Fruit fly (Drosophila melanogaster) whole organism, embryonic: ENCODE results near the gene SecS.
A peak's percentile ranks its signal among the peaks of the same experiment; 100 is the strongest.

Experiments used
- Blimp-1 ChIP-seq: fragments of 200-800 bp; sonication (Bioruptor generic); optimal IDR thresholded peaks from 3 replicates; lab custom pipeline; 2018; ENCODE audit warnings: missing biosample characterization, missing genetic modification characterization, mild to moderate bottlenecking, moderate library complexity, missing genetic modification reagents
- CG11456 ChIP-seq: fragments of 200-800 bp; sonication (Bioruptor generic); IDR thresholded peaks from 3 replicates; pipeline ENCODE4 v1.3.6; 2022; ENCODE audit warnings: missing biosample characterization, missing genetic modification characterization
- CG12391 ChIP-seq: fragments of 200-800 bp; sonication (Bioruptor generic); optimal IDR thresholded peaks from 3 replicates; lab custom pipeline; 2018; ENCODE audit warnings: missing biosample characterization, mild to moderate bottlenecking, missing genetic modification characterization, moderate library complexity
- CG13287 ChIP-seq: fragments of 200-800 bp; sonication (Bioruptor generic); IDR thresholded peaks from 2 replicates; pipeline ENCODE4 v1.3.6; 2022; ENCODE audit warnings: missing biosample characterization, missing genetic modification characterization; ENCODE audit not compliant: partially characterized antibody
- CG13296 ChIP-seq: fragments of 200-800 bp; sonication (Bioruptor generic); optimal IDR thresholded peaks from 3 replicates; lab custom pipeline; 2018; ENCODE audit warnings: missing biosample characterization, mild to moderate bottlenecking, missing genetic modification characterization
- CG14014 ChIP-seq: fragments of 200-800 bp; sonication (Bioruptor generic); IDR thresholded peaks from 2 replicates; pipeline ENCODE4 v1.3.6; 2022; ENCODE audit warnings: missing biosample characterization, missing genetic modification characterization
- CG14050 ChIP-seq: fragments of 200-800 bp; sonication (Bioruptor generic); IDR thresholded peaks from 3 replicates; pipeline ENCODE4 v1.3.6; 2022; ENCODE audit warnings: missing biosample characterization, missing genetic modification characterization
- CG15011 ChIP-seq: fragments of 200-800 bp; sonication (Bioruptor generic); optimal IDR thresholded peaks from 3 replicates; lab custom pipeline; 2018; ENCODE audit warnings: missing biosample characterization, mild to moderate bottlenecking, missing genetic modification characterization
- CG17359 ChIP-seq: fragments of 200-800 bp; sonication (Bioruptor generic); optimal IDR thresholded peaks from 3 replicates; lab custom pipeline; 2018; ENCODE audit warnings: missing biosample characterization, mild to moderate bottlenecking, missing genetic modification characterization, moderate library complexity
- CG17568 ChIP-seq: fragments of 200-800 bp; sonication (Bioruptor generic); optimal IDR thresholded peaks from 2 replicates; lab custom pipeline; 2018; ENCODE audit warnings: missing biosample characterization, mild to moderate bottlenecking, missing genetic modification characterization, moderate library complexity
- CG17829 ChIP-seq: fragments of 200-800 bp; optimal IDR thresholded peaks from 2 replicates; lab custom pipeline; 2019; ENCODE audit warnings: missing biosample characterization, mild to moderate bottlenecking, missing genetic modification characterization, moderate library complexity
- CG17912 ChIP-seq: fragments of 200-800 bp; sonication (Bioruptor generic); optimal IDR thresholded peaks from 2 replicates; lab custom pipeline; 2018; ENCODE audit warnings: missing biosample characterization, mild to moderate bottlenecking, missing genetic modification characterization
- CG3065 ChIP-seq: fragments of 200-800 bp; sonication (Bioruptor generic); optimal IDR thresholded peaks from 2 replicates; lab custom pipeline; 2016; ENCODE audit warnings: missing biosample characterization, missing genetic modification characterization
- CG32772 ChIP-seq: fragments of 200-800 bp; sonication (Bioruptor generic); IDR thresholded peaks from 2 replicates; pipeline ENCODE4 v1.3.6; 2022; ENCODE audit warnings: missing biosample characterization, missing genetic modification characterization
- CG43689 ChIP-seq: fragments of 200-800 bp; sonication (Bioruptor generic); IDR thresholded peaks from 2 replicates; pipeline ENCODE4 v1.3.6; 2022; ENCODE audit warnings: missing biosample characterization, missing genetic modification characterization
- CG4424 ChIP-seq: fragments of 200-800 bp; sonication (Bioruptor generic); optimal IDR thresholded peaks from 3 replicates; lab custom pipeline; 2016; ENCODE audit warnings: missing biosample characterization, missing genetic modification characterization
- CG5953 ChIP-seq: fragments of 200-800 bp; sonication (Bioruptor generic); IDR thresholded peaks from 2 replicates; pipeline ENCODE4 v1.3.6; 2022; ENCODE audit warnings: missing biosample characterization, missing genetic modification characterization
- CG6683 ChIP-seq: fragments of 200-800 bp; sonication (Bioruptor generic); optimal IDR thresholded peaks from 2 replicates; lab custom pipeline; 2017; ENCODE audit warnings: missing biosample characterization, mild to moderate bottlenecking, missing genetic modification characterization, missing genetic modification reagents
- CG7839 ChIP-seq: fragments of 200-800 bp; sonication (Bioruptor generic); optimal IDR thresholded peaks from 3 replicates; lab custom pipeline; 2018; ENCODE audit warnings: missing biosample characterization, mild to moderate bottlenecking, missing genetic modification characterization, moderate library complexity
- CG7928 ChIP-seq: fragments of 200-800 bp; sonication (Bioruptor generic); optimal IDR thresholded peaks from 2 replicates; lab custom pipeline; 2017; ENCODE audit warnings: missing biosample characterization, mild to moderate bottlenecking, missing genetic modification characterization
- CG8924 ChIP-seq: fragments of 200-800 bp; optimal IDR thresholded peaks from 3 replicates; lab custom pipeline; 2019; ENCODE audit warnings: missing biosample characterization, mild to moderate bottlenecking, missing genetic modification characterization, moderate library complexity
- CHES-1-like ChIP-seq: fragments of 200-800 bp; sonication (Bioruptor generic); optimal IDR thresholded peaks from 2 replicates; lab custom pipeline; 2016; ENCODE audit warnings: missing biosample characterization, missing genetic modification characterization
- CkIIα-i1 ChIP-seq: fragments of 200-800 bp; sonication (Bioruptor generic); IDR thresholded peaks from 2 replicates; pipeline ENCODE4 v1.3.6; 2022; ENCODE audit warnings: missing biosample characterization, missing genetic modification characterization
- CoRest ChIP-seq: fragments of 200-800 bp; sonication (Bioruptor generic); optimal IDR thresholded peaks from 3 replicates; lab custom pipeline; 2018; ENCODE audit warnings: missing biosample characterization, mild to moderate bottlenecking, missing genetic modification characterization, moderate library complexity
- Dp ChIP-seq: fragments of 200-800 bp; sonication (Bioruptor generic); optimal IDR thresholded peaks from 2 replicates; lab custom pipeline; 2018; ENCODE audit warnings: missing biosample characterization, mild to moderate bottlenecking, missing genetic modification characterization, moderate library complexity
- HmgZ ChIP-seq: fragments of 200-800 bp; sonication (Bioruptor generic); optimal IDR thresholded peaks from 2 replicates; lab custom pipeline; 2018; ENCODE audit warnings: missing biosample characterization, mild to moderate bottlenecking, missing genetic modification characterization
- Hmr ChIP-seq: fragments of 200-800 bp; sonication (Bioruptor generic); optimal IDR thresholded peaks from 3 replicates; lab custom pipeline; 2017; ENCODE audit warnings: mild to moderate bottlenecking, missing biosample characterization, missing genetic modification reagents, missing genetic modification characterization
- Neu2 ChIP-seq: fragments of 200-800 bp; sonication (Bioruptor generic); optimal IDR thresholded peaks from 3 replicates; lab custom pipeline; 2016; ENCODE audit warnings: missing biosample characterization, missing genetic modification characterization, borderline replicate concordance
- Nf-YA ChIP-seq: fragments of 200-800 bp; sonication (Bioruptor generic); IDR thresholded peaks from 2 replicates; pipeline ENCODE4 v1.3.6; 2022; ENCODE audit warnings: missing biosample characterization, missing genetic modification characterization
- NfI ChIP-seq: fragments of 200-800 bp; sonication (Bioruptor generic); optimal IDR thresholded peaks from 3 replicates; lab custom pipeline; 2018; ENCODE audit warnings: missing biosample characterization, mild to moderate bottlenecking, missing genetic modification characterization, moderate library complexity
- Pdp1 ChIP-seq, 2 experiments: fragments of 200-800 bp; sonication (Bioruptor generic); optimal IDR thresholded peaks; 3 replicates each; lab custom pipeline; 2016; ENCODE audit warnings: missing biosample characterization in 2 of 2, missing genetic modification characterization in 2 of 2, mild to moderate bottlenecking in 1 of 2, moderate library complexity in 1 of 2
- Sox100B ChIP-seq: fragments of 200-800 bp; sonication (Bioruptor generic); optimal IDR thresholded peaks from 3 replicates; lab custom pipeline; 2018; ENCODE audit warnings: missing biosample characterization, mild to moderate bottlenecking, missing genetic modification characterization
- Sox102F ChIP-seq: fragments of 200-800 bp; sonication (Bioruptor generic); optimal IDR thresholded peaks from 2 replicates; lab custom pipeline; 2018; ENCODE audit warnings: missing biosample characterization, mild to moderate bottlenecking, missing genetic modification characterization, moderate library complexity
- Sry-δ ChIP-seq: fragments of 200-800 bp; sonication (Bioruptor generic); optimal IDR thresholded peaks from 2 replicates; lab custom pipeline; 2016; ENCODE audit warnings: missing biosample characterization, missing genetic modification characterization
- ap ChIP-seq: fragments of 200-800 bp; sonication (Bioruptor generic); IDR thresholded peaks from 2 replicates; pipeline ENCODE4 v1.3.6; 2022; ENCODE audit warnings: missing biosample characterization, missing genetic modification characterization
- cad ChIP-seq: fragments of >200 bp; optimal IDR thresholded peaks from 2 replicates; lab custom pipeline; 2017; ENCODE audit warnings: missing biosample characterization, missing genetic modification characterization
- chif ChIP-seq, 2 experiments: fragments of 200-800 bp; sonication (Bioruptor generic); optimal IDR thresholded peaks; 3 replicates each; lab custom pipeline; 2016; ENCODE audit warnings: missing biosample characterization in 2 of 2, missing genetic modification characterization in 2 of 2
- esg ChIP-seq: fragments of 200-800 bp; sonication (Bioruptor generic); conservative IDR thresholded peaks from 2 replicates; pipeline ENCODE4 v1.3.6; 2022; ENCODE audit warnings: missing biosample characterization, missing genetic modification characterization
- fd102C ChIP-seq: fragments of 200-800 bp; sonication (Bioruptor generic); optimal IDR thresholded peaks from 2 replicates; lab custom pipeline; 2018; ENCODE audit warnings: missing biosample characterization, mild to moderate bottlenecking, missing genetic modification characterization, moderate library complexity
- gcm ChIP-seq: fragments of 200-800 bp; sonication (Bioruptor generic); optimal IDR thresholded peaks from 2 replicates; lab custom pipeline; 2019; ENCODE audit warnings: missing biosample characterization, mild to moderate bottlenecking, missing genetic modification characterization, moderate library complexity
- otp ChIP-seq: fragments of 200-800 bp; sonication (Bioruptor generic); IDR thresholded peaks from 3 replicates; pipeline ENCODE4, ENCODE4 v1.3.6; 2022; ENCODE audit warnings: missing biosample characterization, missing genetic modification characterization
- pfk ChIP-seq: fragments of 200-800 bp; sonication (Bioruptor generic); optimal IDR thresholded peaks from 2 replicates; lab custom pipeline; 2018; ENCODE audit warnings: missing biosample characterization, mild to moderate bottlenecking, missing genetic modification characterization, moderate library complexity
- pita ChIP-seq: fragments of 200-800 bp; sonication (Bioruptor generic); optimal IDR thresholded peaks from 2 replicates; lab custom pipeline; 2017; ENCODE audit warnings: missing biosample characterization, mild to moderate bottlenecking, missing genetic modification characterization
- ro ChIP-seq: fragments of 200-800 bp; sonication (Bioruptor generic); IDR thresholded peaks from 2 replicates; pipeline ENCODE4 v1.3.6; 2022; ENCODE audit warnings: missing biosample characterization, missing genetic modification characterization
- seq ChIP-seq: fragments of 200-800 bp; sonication (Bioruptor generic); IDR thresholded peaks from 2 replicates; pipeline ENCODE4 v1.3.6; 2022; ENCODE audit warnings: missing biosample characterization, missing genetic modification characterization
- slbo ChIP-seq: fragments of 200-800 bp; sonication (Bioruptor generic); IDR thresholded peaks from 2 replicates; pipeline ENCODE4 v1.3.6; 2022; ENCODE audit warnings: missing biosample characterization, missing genetic modification characterization
- ssp ChIP-seq: fragments of 200-800 bp; sonication (Bioruptor generic); IDR thresholded peaks from 2 replicates; pipeline ENCODE4 v1.3.6; 2022; ENCODE audit warnings: missing biosample characterization, missing genetic modification characterization
- tna ChIP-seq: fragments of 200-800 bp; sonication (Bioruptor generic); IDR thresholded peaks from 2 replicates; pipeline ENCODE4 v1.3.6; 2022; ENCODE audit warnings: missing biosample characterization, missing genetic modification characterization; ENCODE audit not compliant: partially characterized antibody
- tup ChIP-seq: fragments of 200-800 bp; sonication (Bioruptor generic); optimal IDR thresholded peaks from 2 replicates; lab custom pipeline; 2016; ENCODE audit warnings: missing biosample characterization, mild to moderate bottlenecking, missing genetic modification characterization, moderate library complexity
- vfl ChIP-seq: fragments of 200-800 bp; sonication (Bioruptor generic); optimal IDR thresholded peaks from 2 replicates; lab custom pipeline; 2016; ENCODE audit warnings: missing biosample characterization, missing genetic modification characterization

The SecS gene

DNA sequence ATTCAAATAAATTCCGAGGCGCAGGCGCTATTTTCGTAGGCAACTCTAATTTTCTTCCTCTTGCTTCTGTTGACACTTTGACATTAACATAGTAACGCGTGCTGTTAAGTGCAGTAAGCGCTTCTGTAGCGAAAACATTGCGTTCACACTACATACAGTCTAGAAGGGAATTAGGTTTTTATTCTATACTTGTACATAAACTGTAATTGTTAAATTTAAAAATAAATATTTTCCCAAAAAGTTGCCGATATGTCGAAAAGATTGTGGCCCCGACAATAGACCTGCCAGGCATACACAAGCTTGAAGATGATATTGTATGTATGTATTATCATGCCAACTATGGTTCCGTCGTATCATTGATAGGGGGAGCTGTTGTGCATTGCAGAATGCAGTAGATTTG, 5.2 kb downstream of the SecS start, which contains the start of gene asl (continued):
- TF ChIP-seq gcm (GFP tag; lab: Kevin White, UChicago), result no peak
- no peak for TF ChIP-seq CkIIα-i1 (GFP tag; lab: Robert Waterston, UW)
- no peak for TF ChIP-seq Neu2 (GFP tag; lab: Kevin White, UChicago)
- 0 out of 2 replicates have a peak, but pooled peaks have one; percentile 11 for TF ChIP-seq CG32772 (GFP tag; lab: Robert Waterston, UW)
- TF ChIP-seq CG14050 (GFP tag; lab: Robert Waterston, UW), result peak; percentile 37; the same call in 1 of the 3 replicates
- TF ChIP-seq CG17359 (tag; lab: Kevin White, UChicago), result peak; percentile 70
- TF ChIP-seq Pdp1 (GFP tag; optimal IDR thresholded peaks at IDR 0.05; lab: Kevin White, UChicago), result peak; percentile 54 to 59
- TF ChIP-seq CG8924 (tag; lab: Kevin White, UChicago), result peak; percentile 76
- TF ChIP-seq Blimp-1 (GFP tag; lab: Kevin White, UChicago), result no peak
- TF ChIP-seq CoRest, result peak; percentile 81
- TF ChIP-seq CHES-1-like (GFP tag; lab: Kevin White, UChicago), result peak; percentile 58
- TF ChIP-seq seq (GFP tag; lab: Robert Waterston, UW), result no peak
- TF ChIP-seq slbo (GFP tag; lab: Robert Waterston, UW), result peak; percentile 62
- peak; percentile 57; the same call in 1 of the 2 replicates for TF ChIP-seq CG14014 (GFP tag; lab: Robert Waterston, UW)
- peak; percentile 75 for TF ChIP-seq CG4424 (GFP tag; lab: Kevin White, UChicago)
- peak; percentile 8 to 59 for TF ChIP-seq chif (GFP tag; optimal IDR thresholded peaks at IDR 0.05; lab: Kevin White, UChicago)
- TF ChIP-seq pfk (GFP tag; lab: Kevin White, UChicago), result no peak
- TF ChIP-seq HmgZ (tag; lab: Kevin White, UChicago), result peak; percentile 76
- no peak for TF ChIP-seq CG17568
- TF ChIP-seq Nf-YA (GFP tag; lab: Robert Waterston, UW), result no peak
- TF ChIP-seq CG7928 (GFP tag; lab: Kevin White, UChicago), result no peak
- no peak for TF ChIP-seq pita (GFP tag; lab: Kevin White, UChicago)
- TF ChIP-seq Sry-δ (GFP tag; lab: Kevin White, UChicago), result peak; percentile 42
- peak; percentile 19; the same call in 1 of the 2 replicates for TF ChIP-seq CG13287 (GFP tag; lab: Robert Waterston, UW)
- TF ChIP-seq ro (GFP tag; lab: Robert Waterston, UW), result no peak
- peak; percentile 78 for TF ChIP-seq CG12391 (tag; lab: Kevin White, UChicago)
- TF ChIP-seq cad (GFP tag; lab: Kevin White, UChicago), result no peak
- TF ChIP-seq Sox100B (GFP tag; lab: Kevin White, UChicago), result no peak
- TF ChIP-seq CG6683 (GFP tag; lab: Kevin White, UChicago), result peak; percentile 19
- TF ChIP-seq CG17829 (tag; lab: Kevin White, UChicago), result peak; percentile 85
- TF ChIP-seq CG5953 (GFP tag; lab: Robert Waterston, UW), result peak; percentile 58; the same call in 1 of the 2 replicates
- 0 out of 3 replicates have a peak, but pooled peaks have one; percentile 45 for TF ChIP-seq CG11456
- no peak for TF ChIP-seq CG43689 (GFP tag; lab: Robert Waterston, UW)
- TF ChIP-seq Sox102F (GFP tag; lab: Kevin White, UChicago), result no peak
- TF ChIP-seq CG13296 (GFP tag; lab: Kevin White, UChicago), result peak; percentile 52
- no peak for TF ChIP-seq tna (GFP tag; lab: Robert Waterston, UW)
- TF ChIP-seq Hmr (GFP tag; lab: Kevin White, UChicago), result no peak
- peak; percentile 35 for TF ChIP-seq fd102C (GFP tag; lab: Kevin White, UChicago)
- TF ChIP-seq CG15011 (GFP tag; lab: Kevin White, UChicago), result no peak
- peak; percentile 71 for TF ChIP-seq NfI (GFP tag; lab: Kevin White, UChicago)
- TF ChIP-seq CG3065, result peak; percentile 19
- 0 out of 3 replicates have a peak, but pooled peaks have one; percentile 33 for TF ChIP-seq otp
- 0 out of 2 replicates have a peak, but pooled peaks have one; percentile 21 for TF ChIP-seq ap (GFP tag; lab: Robert Waterston, UW)
- peak; percentile 40; the same call in 1 of the 2 replicates for TF ChIP-seq esg (GFP tag; lab: Robert Waterston, UW)
- TF ChIP-seq vfl, result peak; percentile 16
- TF ChIP-seq CG7839 (tag; lab: Kevin White, UChicago), result no peak
- peak; percentile 84 for TF ChIP-seq Dp (GFP tag; lab: Kevin White, UChicago)
- TF ChIP-seq ssp (GFP tag; lab: Robert Waterston, UW), result peak; percentile 96
- TF ChIP-seq CG17912 (GFP tag; lab: Kevin White, UChicago), result peak; percentile 59
- peak; percentile 9 for TF ChIP-seq tup (GFP tag; lab: Kevin White, UChicago)
